Fruit fly (Drosophila melanogaster): ENCODE measurements around the gene Jon99Ci.
"Not testable (repeated sequence)": the region's sequence is repeated elsewhere in the genome, so short reads cannot be mapped to it uniquely, and the experiment has no call there.

Gene Jon99Ci

dm6 chr3R:29933007-29933464 lies 7.0 kb upstream of the Jon99Ci start, which contains the start of the genes Cog7, CG42557 and CG42558:
Gene Cog7 (minus strand): TSS chr3R:29933057.
Gene CG42557 (plus strand): TSS chr3R:29933287.
Gene CG42558 (plus strand): TSS chr3R:29933287.
- TF ChIP-seq CrebA (GFP tag; optimal IDR thresholded peaks at IDR 0.05; ENCODE audit: borderline replicate concordance) (no peak), OdsH (GFP tag; optimal IDR thresholded peaks at IDR 0.05) (no peak), h (GFP tag; optimal IDR thresholded peaks at IDR 0.05) (no peak), sv (GFP tag; optimal IDR thresholded peaks at IDR 0.05) (no peak), Rel (GFP tag; optimal IDR thresholded peaks at IDR 0.05) (no peak), Rel (tag; optimal IDR thresholded peaks at IDR 0.05) (no peak), sage (GFP tag; optimal IDR thresholded peaks at IDR 0.05) (no peak), br (GFP tag; optimal IDR thresholded peaks at IDR 0.05) (no peak), Hr83 (GFP tag; optimal IDR thresholded peaks at IDR 0.05; ENCODE audit: poor library complexity, severe bottlenecking) (no peak), woc (GFP tag; optimal IDR thresholded peaks at IDR 0.05) (no peak), Sp1 (GFP tag; optimal IDR thresholded peaks at IDR 0.05) (no peak), Dfd (GFP tag; optimal IDR thresholded peaks at IDR 0.05) (no peak), brk (GFP tag; optimal IDR thresholded peaks at IDR 0.05) (no peak)

DNA sequence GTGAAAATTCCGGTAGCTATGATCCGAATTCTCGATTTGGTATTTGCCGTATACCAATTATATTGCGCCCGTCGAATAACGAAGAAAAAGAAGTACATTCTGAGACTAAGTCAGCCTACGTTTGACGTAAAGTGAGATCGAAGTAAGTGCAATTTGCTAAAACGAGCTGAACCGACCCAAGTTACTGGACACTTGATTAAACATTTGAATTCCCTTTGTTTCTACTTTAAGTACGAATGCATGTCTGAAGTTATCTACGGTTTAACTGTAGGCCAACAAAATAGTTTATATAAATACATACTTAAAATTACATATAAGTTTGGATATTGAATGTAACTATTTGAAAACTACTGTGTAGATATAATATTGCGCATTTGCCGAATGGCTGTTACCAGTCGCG lies 4.3 kb upstream of the Jon99Ci start, which contains the start of gene alpha-Man-Ic:
TSS of gene alpha-Man-Ic (minus strand) at position 101 of the 400 bp plus-strand sequence.
- TF ChIP-seq dmrt93B (GFP tag; optimal IDR thresholded peaks at IDR 0.05) = no peak

- TF ChIP-seq Dfd (GFP tag; optimal IDR thresholded peaks at IDR 0.05) = no peak
- TF ChIP-seq N (GFP tag; optimal IDR thresholded peaks at IDR 0.05) = no peak
- no peak for TF ChIP-seq Hnf4 (GFP tag; optimal IDR thresholded peaks at IDR 0.05)
- TF ChIP-seq Myc (optimal IDR thresholded peaks at IDR 0.05) = no peak
- TF ChIP-seq ey (GFP tag; optimal IDR thresholded peaks at IDR 0.05) = no peak
- no peak for TF ChIP-seq woc (GFP tag; optimal IDR thresholded peaks at IDR 0.05)
- TF ChIP-seq Abd-B (GFP tag; optimal IDR thresholded peaks at IDR 0.05) = no peak
- no peak for TF ChIP-seq fru (GFP tag; optimal IDR thresholded peaks at IDR 0.05)
- TF ChIP-seq GATAd (GFP tag; optimal IDR thresholded peaks at IDR 0.05) = no peak
- no peak for TF ChIP-seq dmrt93B (GFP tag; optimal IDR thresholded peaks at IDR 0.05)
- no peak for TF ChIP-seq pan (optimal IDR thresholded peaks at IDR 0.05)
- no peak for TF ChIP-seq Mio (GFP tag; optimal IDR thresholded peaks at IDR 0.05)
- TF ChIP-seq CG32264 (GFP tag; optimal IDR thresholded peaks at IDR 0.05) = no peak
- TF ChIP-seq dl (GFP tag; optimal IDR thresholded peaks at IDR 0.05; ENCODE audit: insufficient read depth in 1 of 2, partially characterized antibody in 2 of 2) = no peak
- TF ChIP-seq jim (GFP tag; optimal IDR thresholded peaks at IDR 0.05) = no peak
- no peak for TF ChIP-seq h (GFP tag; optimal IDR thresholded peaks at IDR 0.05)
Measured at dm6 chr3R:29926955-29927354, 966 bp upstream of the Jon99Ci start, which contains the start of gene CG15522. Gene CG15522 (plus strand): TSS chr3R:29927255.

dm6 chr3R:29924515-29924914 lies 1.5 kb downstream of the Jon99Ci start, which contains the start of gene Jon99Cii:
Gene Jon99Cii (minus strand): TSS chr3R:29924615.
- TF ChIP-seq dl (GFP tag; optimal IDR thresholded peaks at IDR 0.05; ENCODE audit: insufficient read depth in 1 of 2, partially characterized antibody in 2 of 2); sv (GFP tag; optimal IDR thresholded peaks at IDR 0.05); ey (GFP tag; optimal IDR thresholded peaks at IDR 0.05): not testable (repeated sequence)

DNA sequence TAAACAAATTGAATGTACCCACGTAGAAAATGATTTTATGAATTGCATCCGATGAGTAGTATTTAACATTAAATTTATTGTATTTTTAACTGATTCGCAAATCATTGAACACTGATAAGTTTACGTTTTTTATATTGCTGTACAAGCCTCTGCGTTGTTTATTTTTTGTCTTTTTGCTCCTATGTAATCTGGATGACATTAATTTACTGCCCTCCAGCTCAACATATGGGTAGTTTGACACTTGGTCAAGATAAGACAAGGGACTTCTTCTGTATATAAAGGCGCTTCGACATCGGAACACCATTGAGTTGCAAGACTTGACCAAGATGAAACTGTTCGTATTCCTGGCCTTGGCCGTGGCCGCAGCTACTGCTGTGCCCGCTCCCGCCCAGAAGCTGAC lies 4.1 kb downstream of the Jon99Ci start, which contains the start of gene Jon99Ciii:
TSS of gene Jon99Ciii (plus strand) at position 301 of the 400 bp plus-strand sequence.
- TF ChIP-seq Dfd, sage, jim (GFP tag; optimal IDR thresholded peaks at IDR 0.05): not testable (repeated sequence)

- no peak for TF ChIP-seq GATAd (GFP tag; optimal IDR thresholded peaks at IDR 0.05)
- no peak for TF ChIP-seq HLH106 (tag; optimal IDR thresholded peaks at IDR 0.05)
- TF ChIP-seq brk (GFP tag; optimal IDR thresholded peaks at IDR 0.05) = no peak
Measured at dm6 chr3R:29920189-29920588, 5.8 kb downstream of the Jon99Ci start, which contains the start of gene trp. Gene trp (minus strand): TSS chr3R:29920289.

- TF ChIP-seq sv (GFP tag; optimal IDR thresholded peaks at IDR 0.05) (no peak), Hnf4 (GFP tag; optimal IDR thresholded peaks at IDR 0.05) (no peak), OdsH (GFP tag; optimal IDR thresholded peaks at IDR 0.05) (no peak), Hr78 (GFP tag; optimal IDR thresholded peaks at IDR 0.05) (no peak), ey (GFP tag; optimal IDR thresholded peaks at IDR 0.05) (no peak), Hr83 (GFP tag; optimal IDR thresholded peaks at IDR 0.05; ENCODE audit: poor library complexity, severe bottlenecking) (no peak), foxo (GFP tag; optimal IDR thresholded peaks at IDR 0.05) (no peak), HLH106 (tag; optimal IDR thresholded peaks at IDR 0.05) (no peak), CG32264 (GFP tag; optimal IDR thresholded peaks at IDR 0.05) (no peak), pan (optimal IDR thresholded peaks at IDR 0.05) (no peak), lola (GFP tag; optimal IDR thresholded peaks at IDR 0.05) (no peak), psq (GFP tag; optimal IDR thresholded peaks at IDR 0.05) (no peak), tai (GFP tag; optimal IDR thresholded peaks at IDR 0.05) (no peak), dsf (GFP tag; optimal IDR thresholded peaks at IDR 0.05; ENCODE audit: borderline replicate concordance) (no peak), CG9705 (GFP tag; optimal IDR thresholded peaks at IDR 0.05) (no peak)
Measured at dm6 chr3R:29914246-29914645, 11.7 kb downstream of the Jon99Ci start, which contains the start of gene Capa. Gene Capa (minus strand): TSS chr3R:29914346.
